Fruit fly (Drosophila melanogaster): ENCODE data around the gene mdu.

DNA sequence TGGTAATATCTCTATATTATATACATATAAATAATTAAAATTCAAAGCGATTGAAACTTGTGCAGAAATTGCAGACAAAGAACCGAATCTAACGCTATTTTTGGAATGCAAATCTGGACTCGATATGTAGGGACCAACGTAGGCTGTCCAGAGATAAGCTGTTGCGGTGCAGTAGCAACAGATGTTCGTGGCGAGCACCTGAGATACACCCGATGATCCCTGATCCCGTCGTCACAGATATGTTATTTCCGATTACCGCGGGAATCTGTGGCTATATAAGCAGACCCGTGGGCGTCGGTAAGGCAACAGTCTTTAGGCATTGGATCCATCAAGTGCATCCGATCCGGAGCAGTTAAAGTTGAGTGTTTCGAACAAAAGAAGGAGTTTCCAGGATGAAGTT lies 7.0 kb upstream of the mdu start, which contains the start of gene Lsp1alpha:
- no peak for TF ChIP-seq eg (GFP tag; IDR thresholded peaks at IDR 0.05)
- no peak for TF ChIP-seq Ets96B (tag; optimal IDR thresholded peaks at IDR 0.05)
- TF ChIP-seq Sox15 (GFP tag; optimal IDR thresholded peaks at IDR 0.05) = no peak
- TF ChIP-seq CG6163 (GFP tag; IDR thresholded peaks at IDR 0.05) = no peak
- TF ChIP-seq salr (GFP tag; optimal IDR thresholded peaks at IDR 0.05) = no peak
- no peak for TF ChIP-seq CG16779 (tag; optimal IDR thresholded peaks at IDR 0.05)
- no peak for TF ChIP-seq Smox (GFP tag; optimal IDR thresholded peaks at IDR 0.05)
